Fruit fly (Drosophila melanogaster): ENCODE data around the gene Marf.
A peak's percentile ranks its signal among the peaks of the same experiment; 100 is the strongest.

The Marf gene

dm6 chrX:6352769-6353612, 12.8 kb upstream of the Marf start (continued):
- TF ChIP-seq jumu (GFP tag; optimal IDR thresholded peaks at IDR 0.05), result no peak
- no peak for TF ChIP-seq CG3726 (GFP tag; IDR thresholded peaks at IDR 0.05)
- no peak for TF ChIP-seq Dp (GFP tag; optimal IDR thresholded peaks at IDR 0.05)
- no peak for TF ChIP-seq CG1233 (GFP tag; optimal IDR thresholded peaks at IDR 0.05)
- TF ChIP-seq fd3F (GFP tag; optimal IDR thresholded peaks at IDR 0.05), result no peak
- no peak for TF ChIP-seq tin (GFP tag; optimal IDR thresholded peaks at IDR 0.05)
- TF ChIP-seq stc (GFP tag; IDR thresholded peaks at IDR 0.05), result no peak
- no peak for TF ChIP-seq btn (GFP tag; optimal IDR thresholded peaks at IDR 0.05)
- TF ChIP-seq oc (tag; optimal IDR thresholded peaks at IDR 0.05), result no peak
- TF ChIP-seq knrl (GFP tag; IDR thresholded peaks at IDR 0.05; ENCODE audit: partially characterized antibody), result no peak
- no peak for TF ChIP-seq D19B (GFP tag; optimal IDR thresholded peaks at IDR 0.05)
- no peak for TF ChIP-seq CG1832 (GFP tag; optimal IDR thresholded peaks at IDR 0.05)
- TF ChIP-seq C15 (GFP tag; IDR thresholded peaks at IDR 0.05), result no peak
- no peak for TF ChIP-seq CG17328 (GFP tag; IDR thresholded peaks at IDR 0.05)
- peak; percentile 26 for TF ChIP-seq CG15479 (GFP tag; optimal IDR thresholded peaks at IDR 0.05)
- no peak for TF ChIP-seq Lhr (GFP tag; optimal IDR thresholded peaks at IDR 0.05)
- no peak for TF ChIP-seq insv (GFP tag; optimal IDR thresholded peaks at IDR 0.05)

DNA sequence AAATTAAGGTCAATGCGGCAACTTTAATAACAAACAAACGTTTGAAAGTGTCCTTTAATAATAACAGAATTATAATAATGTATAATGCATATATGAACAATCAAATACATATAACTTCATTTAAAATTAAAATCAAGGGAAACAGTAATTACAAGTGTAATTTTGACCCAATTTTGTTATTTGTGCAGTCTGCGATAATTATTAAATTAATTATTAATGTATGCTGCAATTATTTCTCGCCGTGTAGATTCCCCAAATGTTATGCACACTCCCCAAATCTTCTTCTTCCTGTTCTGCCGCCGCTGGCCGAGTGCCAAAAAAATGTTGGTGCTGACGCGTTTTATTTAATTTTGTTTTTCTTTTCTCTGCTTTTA, 12.1 kb upstream of the Marf start:
- TF ChIP-seq chm (GFP tag; IDR thresholded peaks at IDR 0.05) (peak; percentile 56; the same call in 1 of the 2 replicates), CG17829 (tag; optimal IDR thresholded peaks at IDR 0.05) (peak; percentile 92), sima (GFP tag; optimal IDR thresholded peaks at IDR 0.05) (no peak), crol (GFP tag; IDR thresholded peaks at IDR 0.05) (0 out of 2 replicates have a peak, but pooled peaks have one; percentile 14), CG7963 (GFP tag; IDR thresholded peaks at IDR 0.05; ENCODE audit: partially characterized antibody) (no peak), CG10209 (GFP tag; optimal IDR thresholded peaks at IDR 0.05) (peak; percentile 89), sd (tag; optimal IDR thresholded peaks at IDR 0.05) (peak; percentile 78), CG16813 (GFP tag; IDR thresholded peaks at IDR 0.05; ENCODE audit: partially characterized antibody) (no peak), sisA (GFP tag; IDR thresholded peaks at IDR 0.05) (peak; percentile 81), ATbp (GFP tag; optimal IDR thresholded peaks at IDR 0.05) (peak; percentile 87), CG30403 (GFP tag; optimal IDR thresholded peaks at IDR 0.05) (peak; percentile 89), Hr39 (optimal IDR thresholded peaks at IDR 0.05) (no peak), shn (GFP tag; optimal IDR thresholded peaks at IDR 0.05) (no peak), CG17912 (GFP tag; optimal IDR thresholded peaks at IDR 0.05) (peak; percentile 29), prd (optimal IDR thresholded peaks at IDR 0.05) (no peak), prd (GFP tag; IDR thresholded peaks at IDR 0.05) (peak; percentile 84), klu (GFP tag; IDR thresholded peaks at IDR 0.05) (peak; percentile 77), ttk (GFP tag; IDR thresholded peaks at IDR 0.05) (peak; percentile 71), CG3407 (GFP tag; optimal IDR thresholded peaks at IDR 0.05) (peak; percentile 80), CG13123 (GFP tag; optimal IDR thresholded peaks at IDR 0.05) (peak; percentile 44), CG14860 (GFP tag; IDR thresholded peaks at IDR 0.05; ENCODE audit: partially characterized antibody) (no peak), dmrt99B (tag; optimal IDR thresholded peaks at IDR 0.05) (peak; percentile 93), CG17361 (GFP tag; IDR thresholded peaks at IDR 0.05) (peak; percentile 96), Ptx1 (GFP tag; IDR thresholded peaks at IDR 0.05) (peak; percentile 82), Trl (optimal IDR thresholded peaks at IDR 0.05) (no peak), Trl (GFP tag; optimal IDR thresholded peaks at IDR 0.05) (no peak), unc-4 (GFP tag; IDR thresholded peaks at IDR 0.05; ENCODE audit: partially characterized antibody) (no peak), CG12104 (GFP tag; optimal IDR thresholded peaks at IDR 0.05) (peak; percentile 82), p53 (GFP tag; optimal IDR thresholded peaks at IDR 0.05) (no peak), CG11504 (tag; optimal IDR thresholded peaks at IDR 0.05) (peak; percentile 93), lola (GFP tag; optimal IDR thresholded peaks at IDR 0.05) (peak in 1 of 3 experiments; percentile 87), HLH54F (GFP tag; optimal IDR thresholded peaks at IDR 0.05) (no peak), CG4820 (GFP tag; optimal IDR thresholded peaks at IDR 0.05) (peak; percentile 77)

Measured in whole organism, embryonic.